Fruit fly (Drosophila melanogaster) whole organism, embryonic: ENCODE results near the gene CG7342.
A peak's percentile ranks its signal among the peaks of the same experiment; 100 is the strongest.

ENCODE experiments used
- Bdp1 ChIP-seq: fragments of 200-800 bp; sonication (Bioruptor generic); optimal IDR thresholded peaks from 3 replicates; lab custom pipeline; 2016; ENCODE audit warnings: missing biosample characterization, missing genetic modification characterization
- Bteb2 ChIP-seq: fragments of 200-800 bp; sonication (Bioruptor generic); optimal IDR thresholded peaks from 2 replicates; lab custom pipeline; 2016; ENCODE audit warnings: missing biosample characterization, missing genetic modification characterization
- CG10366 ChIP-seq: fragments of 200-800 bp; sonication (Bioruptor generic); IDR thresholded peaks from 2 replicates; pipeline ENCODE4 v1.3.6; 2022; ENCODE audit warnings: missing biosample characterization, missing genetic modification characterization
- CG10462 ChIP-seq: fragments of 200-800 bp; sonication (Bioruptor generic); optimal IDR thresholded peaks from 2 replicates; lab custom pipeline; 2016; ENCODE audit warnings: missing biosample characterization, missing genetic modification characterization
- CG12071 ChIP-seq: fragments of 200-800 bp; sonication (Bioruptor generic); optimal IDR thresholded peaks from 3 replicates; lab custom pipeline; 2018; ENCODE audit warnings: missing biosample characterization, mild to moderate bottlenecking, missing genetic modification characterization
- CG13624 ChIP-seq: fragments of 200-800 bp; sonication (Bioruptor generic); optimal IDR thresholded peaks from 2 replicates; lab custom pipeline; 2016; ENCODE audit warnings: missing biosample characterization, missing genetic modification characterization
- CG14014 ChIP-seq: fragments of 200-800 bp; sonication (Bioruptor generic); IDR thresholded peaks from 2 replicates; pipeline ENCODE4 v1.3.6; 2022; ENCODE audit warnings: missing biosample characterization, missing genetic modification characterization
- CG14441 ChIP-seq: fragments of 200-800 bp; sonication (Bioruptor generic); IDR thresholded peaks from 2 replicates; pipeline ENCODE4 v1.3.6; 2022; ENCODE audit warnings: missing biosample characterization, missing genetic modification characterization
- CG17802 ChIP-seq: fragments of 200-800 bp; sonication (Bioruptor generic); optimal IDR thresholded peaks from 2 replicates; lab custom pipeline; 2018; ENCODE audit warnings: missing biosample characterization, mild to moderate bottlenecking, missing genetic modification characterization, moderate library complexity
- CG17829 ChIP-seq: fragments of 200-800 bp; optimal IDR thresholded peaks from 2 replicates; lab custom pipeline; 2019; ENCODE audit warnings: missing biosample characterization, mild to moderate bottlenecking, missing genetic modification characterization, moderate library complexity
- CG2712 ChIP-seq: fragments of 200-800 bp; optimal IDR thresholded peaks from 3 replicates; lab custom pipeline; 2019; ENCODE audit warnings: missing biosample characterization, mild to moderate bottlenecking, missing genetic modification characterization, moderate library complexity
- CG2889 ChIP-seq: fragments of 200-800 bp; sonication (Bioruptor generic); IDR thresholded peaks from 3 replicates; pipeline ENCODE4 v1.3.6; 2022; ENCODE audit warnings: missing biosample characterization, missing genetic modification characterization
- CG3163 ChIP-seq: fragments of 200-800 bp; sonication (Bioruptor generic); optimal IDR thresholded peaks from 3 replicates; lab custom pipeline; 2016; ENCODE audit warnings: missing biosample characterization, missing genetic modification characterization
- CG32772 ChIP-seq: fragments of 200-800 bp; sonication (Bioruptor generic); IDR thresholded peaks from 2 replicates; pipeline ENCODE4 v1.3.6; 2022; ENCODE audit warnings: missing biosample characterization, missing genetic modification characterization
- CG4328 ChIP-seq: fragments of 200-800 bp; sonication (Bioruptor generic); optimal IDR thresholded peaks from 3 replicates; lab custom pipeline; 2017; ENCODE audit warnings: missing biosample characterization, missing genetic modification reagents, missing genetic modification characterization
- CG4360 ChIP-seq: fragments of 200-800 bp; sonication (Bioruptor generic); IDR thresholded peaks from 2 replicates; pipeline ENCODE4 v1.3.6; 2022; ENCODE audit warnings: missing biosample characterization, missing genetic modification characterization
- CG6175 ChIP-seq: fragments of 200-800 bp; sonication (Bioruptor generic); IDR thresholded peaks from 3 replicates; pipeline ENCODE4 v1.3.6; 2022; ENCODE audit warnings: missing biosample characterization, missing genetic modification characterization
- CG6854 ChIP-seq: fragments of 200-800 bp; sonication (Bioruptor generic); optimal IDR thresholded peaks from 3 replicates; lab custom pipeline; 2017; ENCODE audit warnings: missing biosample characterization, mild to moderate bottlenecking, missing genetic modification characterization
- CG7372 ChIP-seq: fragments of 200-800 bp; sonication (Bioruptor generic); IDR thresholded peaks from 2 replicates; pipeline ENCODE4 v1.3.6; 2022; ENCODE audit warnings: missing biosample characterization, missing genetic modification characterization
- CG8281 ChIP-seq: fragments of 200-800 bp; sonication (Bioruptor generic); optimal IDR thresholded peaks from 2 replicates; lab custom pipeline; 2018; ENCODE audit warnings: missing biosample characterization, mild to moderate bottlenecking, missing genetic modification characterization, moderate library complexity
- CG9215 ChIP-seq: fragments of 200-800 bp; sonication (Bioruptor generic); IDR thresholded peaks from 2 replicates; pipeline ENCODE4 v1.3.6; 2022; ENCODE audit warnings: missing biosample characterization, missing genetic modification characterization
- CG9817 ChIP-seq: fragments of 200-800 bp; sonication (Bioruptor generic); optimal IDR thresholded peaks from 2 replicates; lab custom pipeline; 2018; ENCODE audit warnings: missing biosample characterization, mild to moderate bottlenecking, missing genetic modification characterization, moderate library complexity
- H2.0 ChIP-seq: fragments of 200-800 bp; sonication (Bioruptor generic); IDR thresholded peaks from 2 replicates; pipeline ENCODE4 v1.3.6; 2022; ENCODE audit warnings: missing biosample characterization, missing genetic modification characterization
- HmgZ ChIP-seq: fragments of 200-800 bp; sonication (Bioruptor generic); optimal IDR thresholded peaks from 2 replicates; lab custom pipeline; 2018; ENCODE audit warnings: missing biosample characterization, mild to moderate bottlenecking, missing genetic modification characterization
- Hr3 ChIP-seq: fragments of 200-800 bp; sonication (Bioruptor generic); optimal IDR thresholded peaks from 3 replicates; lab custom pipeline; 2016; ENCODE audit warnings: missing biosample characterization, missing genetic modification characterization
- Med ChIP-seq: fragments of 200-800 bp; sonication (Bioruptor generic); peaks from one replicate; lab custom pipeline; 2016; ENCODE audit warnings: missing biosample characterization, missing genetic modification characterization, mild to moderate bottlenecking, inconsistent platforms, moderate library complexity
- Mes4 ChIP-seq: fragments of 200-800 bp; sonication (Bioruptor generic); optimal IDR thresholded peaks from 2 replicates; lab custom pipeline; 2016; ENCODE audit warnings: missing biosample characterization, missing genetic modification characterization
- Mrtf ChIP-seq: fragments of 200-800 bp; sonication (Bioruptor generic); IDR thresholded peaks from 3 replicates; pipeline ENCODE4 v1.3.6; 2022; ENCODE audit warnings: missing biosample characterization, missing genetic modification characterization
- Opbp ChIP-seq: fragments of 200-800 bp; sonication (Bioruptor generic); IDR thresholded peaks from 3 replicates; pipeline ENCODE4 v1.3.6; 2022; ENCODE audit warnings: missing biosample characterization, missing genetic modification characterization; ENCODE audit not compliant: partially characterized antibody
- Trl ChIP-seq, 3 experiments: fragments of >200 bp in 2 of 3; fragments of 200-800 bp in 1 of 3; sonication (Bioruptor generic) in 1 of 3; optimal IDR thresholded peaks; 2 replicates in 1 of 3; 3 replicates in 2 of 3; lab custom pipeline; 2016 to 2017; ENCODE audit warnings: missing biosample characterization in 1 of 3, missing genetic modification characterization in 1 of 3
- Vsx1 ChIP-seq: fragments of 200-800 bp; sonication (Bioruptor generic); optimal IDR thresholded peaks from 2 replicates; lab custom pipeline; 2017; ENCODE audit warnings: missing biosample characterization, mild to moderate bottlenecking, missing genetic modification characterization, missing genetic modification reagents
- abd-A ChIP-seq: fragments of 200-800 bp; sonication (Bioruptor generic); optimal IDR thresholded peaks from 3 replicates; lab custom pipeline; 2019; ENCODE audit warnings: missing biosample characterization, mild to moderate bottlenecking, missing genetic modification characterization, moderate library complexity
- az2 ChIP-seq: fragments of 200-800 bp; sonication (Bioruptor generic); optimal IDR thresholded peaks from 3 replicates; lab custom pipeline; 2016; ENCODE audit warnings: missing biosample characterization, missing genetic modification characterization
- chinmo ChIP-seq: fragments of 200-800 bp; sonication (Bioruptor generic); IDR thresholded peaks from 4 replicates; pipeline ENCODE4 v1.3.6; 2022; ENCODE audit warnings: missing biosample characterization, missing genetic modification characterization; ENCODE audit not compliant: partially characterized antibody
- fd64A ChIP-seq: fragments of 200-800 bp; sonication (Bioruptor generic); optimal IDR thresholded peaks from 3 replicates; lab custom pipeline; 2018; ENCODE audit warnings: missing biosample characterization, mild to moderate bottlenecking, missing genetic modification characterization
- fd96Cb ChIP-seq: fragments of 200-800 bp; sonication (Bioruptor generic); optimal IDR thresholded peaks from 2 replicates; lab custom pipeline; 2018; ENCODE audit warnings: missing biosample characterization, mild to moderate bottlenecking, missing genetic modification characterization, moderate library complexity
- fu2 ChIP-seq: fragments of 200-800 bp; sonication (Bioruptor generic); optimal IDR thresholded peaks from 2 replicates; lab custom pipeline; 2016; ENCODE audit warnings: missing biosample characterization, missing genetic modification characterization
- gce ChIP-seq: fragments of 200-800 bp; sonication (Bioruptor generic); IDR thresholded peaks from 3 replicates; pipeline ENCODE4 v1.3.6; 2022; ENCODE audit warnings: missing biosample characterization, missing genetic modification characterization
- gfzf ChIP-seq: fragments of 200-800 bp; sonication (Bioruptor generic); optimal IDR thresholded peaks from 2 replicates; lab custom pipeline; 2016; ENCODE audit warnings: missing biosample characterization, mild to moderate bottlenecking, missing genetic modification characterization, moderate library complexity
- grau ChIP-seq: fragments of 200-800 bp; optimal IDR thresholded peaks from 3 replicates; lab custom pipeline; 2019; ENCODE audit warnings: missing biosample characterization, mild to moderate bottlenecking, missing genetic modification characterization, moderate library complexity
- gro ChIP-seq: fragments of 200-800 bp; sonication (Bioruptor generic); optimal IDR thresholded peaks from 2 replicates; lab custom pipeline; 2016; ENCODE audit warnings: missing biosample characterization, missing genetic modification characterization
- mam ChIP-seq: fragments of 200-800 bp; sonication (Bioruptor generic); optimal IDR thresholded peaks from 3 replicates; lab custom pipeline; 2016; ENCODE audit warnings: missing biosample characterization, missing genetic modification characterization
- pzg ChIP-seq: fragments of 200-800 bp; sonication (Bioruptor generic); optimal IDR thresholded peaks from 3 replicates; lab custom pipeline; 2018; ENCODE audit warnings: missing biosample characterization, mild to moderate bottlenecking, missing genetic modification characterization, moderate library complexity
- ranshi ChIP-seq: fragments of 200-800 bp; sonication (Bioruptor generic); IDR thresholded peaks from 2 replicates; pipeline ENCODE4 v1.3.6; 2022; ENCODE audit warnings: missing biosample characterization, missing genetic modification characterization
- ro ChIP-seq: fragments of 200-800 bp; sonication (Bioruptor generic); IDR thresholded peaks from 2 replicates; pipeline ENCODE4 v1.3.6; 2022; ENCODE audit warnings: missing biosample characterization, missing genetic modification characterization
- sd ChIP-seq: fragments of 200-800 bp; sonication (Bioruptor generic); optimal IDR thresholded peaks from 3 replicates; lab custom pipeline; 2018; ENCODE audit warnings: missing biosample characterization, mild to moderate bottlenecking, missing genetic modification characterization, moderate library complexity
- slou ChIP-seq: fragments of 200-800 bp; sonication (Bioruptor generic); optimal IDR thresholded peaks from 3 replicates; lab custom pipeline; 2016; ENCODE audit warnings: missing biosample characterization, missing genetic modification characterization
- so ChIP-seq: fragments of 200-800 bp; sonication (Bioruptor generic); IDR thresholded peaks from 3 replicates; pipeline ENCODE4 v1.3.6; 2022; ENCODE audit warnings: missing biosample characterization, missing genetic modification characterization
- sqz ChIP-seq: fragments of 200-800 bp; sonication (Bioruptor generic); optimal IDR thresholded peaks from 3 replicates; lab custom pipeline; 2018; ENCODE audit warnings: missing biosample characterization, mild to moderate bottlenecking, missing genetic modification characterization
- sr ChIP-seq: fragments of 200-800 bp; sonication (Bioruptor generic); IDR thresholded peaks from 3 replicates; pipeline ENCODE4 v1.3.6; 2022; ENCODE audit warnings: missing biosample characterization, missing genetic modification characterization
- ssp ChIP-seq: fragments of 200-800 bp; sonication (Bioruptor generic); IDR thresholded peaks from 2 replicates; pipeline ENCODE4 v1.3.6; 2022; ENCODE audit warnings: missing biosample characterization, missing genetic modification characterization
- stwl ChIP-seq: fragments of 200-800 bp; sonication (Bioruptor generic); optimal IDR thresholded peaks from 3 replicates; lab custom pipeline; 2018; ENCODE audit warnings: missing biosample characterization, mild to moderate bottlenecking, missing genetic modification characterization, moderate library complexity

Gene CG7342

dm6 chr3R:19622005-19622404, 18.8 kb downstream of the CG7342 start (continued):
- TF ChIP-seq ro (no peak), Trl (optimal IDR thresholded peaks at IDR 0.05; lab: Kevin White, UChicago) (no peak), Trl (GFP tag; optimal IDR thresholded peaks at IDR 0.05; lab: Kevin White, UChicago) (no peak), pzg (no peak), CG6175 (GFP tag; lab: Robert Waterston, UW) (no peak), CG3163 (no peak), slou (GFP tag; lab: Kevin White, UChicago) (no peak), CG9215 (GFP tag; lab: Robert Waterston, UW) (no peak), Opbp (GFP tag; lab: Robert Waterston, UW) (no peak), Vsx1 (GFP tag; lab: Kevin White, UChicago) (peak; percentile 73), CG8281 (tag; lab: Kevin White, UChicago) (no peak), az2 (GFP tag; lab: Kevin White, UChicago) (no peak), CG17829 (no peak), Mrtf (no peak), Mes4 (GFP tag; lab: Kevin White, UChicago) (no peak), CG2712 (tag; lab: Kevin White, UChicago) (no peak), ssp (GFP tag; lab: Robert Waterston, UW) (no peak), sd (tag; lab: Kevin White, UChicago) (peak; percentile 90), Med (GFP tag; lab: Kevin White, UChicago) (peak; percentile 52), sr (GFP tag; lab: Robert Waterston, UW) (no peak), CG7372 (GFP tag; lab: Robert Waterston, UW) (no peak), mam (GFP tag; lab: Kevin White, UChicago) (no peak), HmgZ (peak; percentile 50), CG2889 (GFP tag; lab: Robert Waterston, UW) (no peak), CG10366 (GFP tag; lab: Robert Waterston, UW) (no peak), chinmo (GFP tag; lab: Robert Waterston, UW) (0 out of 4 replicates have a peak, but pooled peaks have one; percentile 39), Bteb2 (GFP tag; lab: Kevin White, UChicago) (no peak), CG13624 (no peak), fu2 (GFP tag; lab: Kevin White, UChicago) (no peak), so (GFP tag; lab: Robert Waterston, UW) (no peak), abd-A (tag; lab: Kevin White, UChicago) (no peak), CG6854 (GFP tag; lab: Kevin White, UChicago) (no peak), CG4360 (GFP tag; lab: Robert Waterston, UW) (no peak), stwl (tag; lab: Kevin White, UChicago) (no peak), CG4328 (no peak), fd64A (no peak), sqz (GFP tag; lab: Kevin White, UChicago) (no peak), ranshi (GFP tag; lab: Robert Waterston, UW) (no peak), Hr3 (GFP tag; lab: Kevin White, UChicago) (no peak), grau (tag; lab: Kevin White, UChicago) (peak; percentile 3), CG10462 (GFP tag; lab: Kevin White, UChicago) (no peak), CG14014 (GFP tag; lab: Robert Waterston, UW) (no peak; the same call in 1 of the 2 replicates), CG12071 (GFP tag; lab: Kevin White, UChicago) (peak; percentile 20), CG32772 (GFP tag; lab: Robert Waterston, UW) (no peak), gfzf (GFP tag; lab: Kevin White, UChicago) (no peak), gce (no peak), CG17802 (no peak), H2.0 (GFP tag; lab: Robert Waterston, UW) (no peak), fd96Cb (tag; lab: Kevin White, UChicago) (no peak), Bdp1 (GFP tag; lab: Kevin White, UChicago) (no peak), CG9817 (no peak), gro (GFP tag; lab: Kevin White, UChicago) (peak; percentile 85), CG14441 (GFP tag; lab: Robert Waterston, UW) (no peak)
